Worm (Caenorhabditis elegans) whole organism, L2 larva: Measurements from ENCODE around the gene ZK6.6.

ENCODE experiments used
- R02D3.7 ChIP-seq: fragments of 150-350 bp; optimal IDR thresholded peaks from 2 replicates; lab custom pipeline; 2014; ENCODE audit warnings: missing biosample characterization, missing genetic modification characterization
- ZK546.5 ChIP-seq: sonication (generic microtip); optimal IDR thresholded peaks from 2 replicates; lab custom pipeline; 2017; ENCODE audit warnings: missing biosample characterization, missing genetic modification characterization
- egl-27 ChIP-seq: sonication (generic microtip); optimal IDR thresholded peaks from 3 replicates; lab custom pipeline; 2017; ENCODE audit warnings: missing biosample characterization, missing genetic modification reagents, missing genetic modification characterization
- fos-1 ChIP-seq: fragments of 150-350 bp; optimal IDR thresholded peaks from 2 replicates; lab custom pipeline; 2014; ENCODE audit warnings: missing biosample characterization, missing genetic modification characterization
- lin-13 ChIP-seq: fragments of 150-350 bp; optimal IDR thresholded peaks from 2 replicates; lab custom pipeline; 2014; ENCODE audit warnings: missing biosample characterization, missing genetic modification reagents, missing genetic modification characterization
- mdl-1 ChIP-seq, 2 experiments: fragments of 150-350 bp in 1 of 2; sonication (generic microtip) in 1 of 2; optimal IDR thresholded peaks; 2 replicates each; lab custom pipeline; 2017; ENCODE audit warnings: missing biosample characterization in 2 of 2, missing genetic modification characterization in 2 of 2
- nhr-11 ChIP-seq: fragments of 150-350 bp; optimal IDR thresholded peaks from 2 replicates; lab custom pipeline; 2014; ENCODE audit warnings: missing biosample characterization, missing genetic modification characterization
- nhr-237 ChIP-seq: fragments of 150-350 bp; optimal IDR thresholded peaks from 2 replicates; lab custom pipeline; 2014; ENCODE audit warnings: missing biosample characterization, missing genetic modification characterization
- nhr-6 ChIP-seq: fragments of 150-350 bp; optimal IDR thresholded peaks from 2 replicates; lab custom pipeline; 2014; ENCODE audit warnings: missing biosample characterization, missing genetic modification characterization
- peb-1 ChIP-seq: fragments of 150-350 bp; optimal IDR thresholded peaks from 2 replicates; lab custom pipeline; 2014; ENCODE audit warnings: missing biosample characterization, missing genetic modification characterization

DNA sequence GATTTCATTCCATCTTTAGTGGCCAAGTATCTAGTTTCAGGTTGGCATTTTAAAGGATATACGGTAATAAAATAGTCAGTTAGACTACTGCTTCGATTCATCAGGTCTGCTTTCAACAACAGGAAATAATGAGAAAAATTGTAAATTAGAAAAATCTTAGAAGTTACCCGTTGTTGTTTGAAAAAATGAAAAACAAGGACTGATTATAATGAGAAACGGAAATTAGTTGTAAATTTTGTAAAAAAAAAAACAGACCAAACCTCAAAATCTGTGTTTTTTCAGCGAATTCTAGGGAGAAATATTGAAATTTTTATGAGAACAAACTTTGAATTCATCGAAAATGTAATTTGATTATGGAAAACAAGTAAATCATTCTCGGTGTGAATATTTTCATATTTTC is 14.5 kb downstream of the ZK6.6 start, which contains the start of gene srh-62:
- TF ChIP-seq nhr-237 (tag; lab: Kevin White, UChicago) (no peak), nhr-11 (no peak), peb-1 (no peak), fos-1 (tag; lab: Kevin White, UChicago) (no peak), egl-27 (tag; lab: Kevin White, UChicago) (no peak), R02D3.7 (tag; lab: Kevin White, UChicago) (no peak), lin-13 (GFP tag; lab: Kevin White, UChicago) (no peak), nhr-6 (tag; lab: Kevin White, UChicago) (no peak), ZK546.5 (tag; lab: Kevin White, UChicago) (no peak), mdl-1 (tag; optimal IDR thresholded peaks at IDR 0.05; lab: Kevin White, UChicago) (no peak)
